Worm (Caenorhabditis elegans) whole organism, early embryonic: ENCODE results near the gene rom-1.

Source experiments
- B0310.2 ChIP-seq: sonication (generic microtip); optimal IDR thresholded peaks from 2 replicates; lab custom pipeline; 2016; ENCODE audit warnings: mild to moderate bottlenecking, missing genetic modification characterization, missing compliant biosample characterization
- F13C5.2 ChIP-seq: sonication (generic microtip); optimal IDR thresholded peaks from 2 replicates; lab custom pipeline; 2017; ENCODE audit warnings: mild to moderate bottlenecking, missing genetic modification characterization, inconsistent platforms, missing compliant biosample characterization
- aly-1 ChIP-seq: sonication (generic microtip); optimal IDR thresholded peaks from 2 replicates; lab custom pipeline; 2016; ENCODE audit warnings: missing genetic modification characterization, missing compliant biosample characterization
- ama-1 ChIP-seq: fragments of 150-350 bp; optimal IDR thresholded peaks from 2 replicates; lab custom pipeline; 2014
- ceh-13 ChIP-seq: fragments of 200-800 bp; sonication (Bioruptor generic); optimal IDR thresholded peaks from 2 replicates; lab custom pipeline; 2018; ENCODE audit warnings: mild to moderate bottlenecking, missing genetic modification characterization, missing compliant biosample characterization
- ceh-36 ChIP-seq: sonication (generic microtip); optimal IDR thresholded peaks from 2 replicates; lab custom pipeline; 2016; ENCODE audit warnings: missing genetic modification characterization, inconsistent platforms, missing compliant biosample characterization
- flt-1 ChIP-seq: fragments of 200-800 bp; sonication (Bioruptor generic); IDR thresholded peaks from 2 replicates; pipeline ENCODE4 v1.3.6; 2022; ENCODE audit warnings: missing genetic modification characterization, missing compliant biosample characterization
- hmbx-1 ChIP-seq: sonication (generic microtip); optimal IDR thresholded peaks from 2 replicates; lab custom pipeline; 2016; ENCODE audit warnings: mild to moderate bottlenecking, missing genetic modification characterization, missing compliant biosample characterization
- hmg-4 ChIP-seq: fragments of 200-800 bp; sonication (Bioruptor generic); optimal IDR thresholded peaks from 2 replicates; lab custom pipeline; 2018; ENCODE audit warnings: mild to moderate bottlenecking, missing genetic modification characterization, missing compliant biosample characterization
- hnd-1 ChIP-seq: sonication (generic microtip); optimal IDR thresholded peaks from 2 replicates; lab custom pipeline; 2016; ENCODE audit warnings: missing genetic modification characterization, missing compliant biosample characterization
- pes-1 ChIP-seq: fragments of 200-800 bp; sonication (Bioruptor generic); IDR thresholded peaks from 2 replicates; pipeline ENCODE4 v1.3.6; 2022; ENCODE audit warnings: missing genetic modification reagents, missing genetic modification characterization, missing compliant biosample characterization
- scrt-1 ChIP-seq: fragments of 200-800 bp; sonication (Bioruptor generic); IDR thresholded peaks from 2 replicates; pipeline ENCODE4 v1.3.6; 2022; ENCODE audit warnings: missing genetic modification characterization, missing compliant biosample characterization
- tbx-11 ChIP-seq: fragments of 200-800 bp; sonication (Bioruptor generic); IDR thresholded peaks from 2 replicates; pipeline ENCODE4 v1.3.6; 2022; ENCODE audit warnings: missing genetic modification characterization, missing compliant biosample characterization
- tbx-37 ChIP-seq: fragments of 200-800 bp; sonication (Bioruptor generic); conservative IDR thresholded peaks from 2 replicates; pipeline ENCODE4 v1.3.6; 2022; ENCODE audit warnings: missing genetic modification reagents, missing genetic modification characterization, missing compliant biosample characterization

ce11 chrIII:4947352-4947751 lies 40.4 kb downstream of the rom-1 start:
- TF ChIP-seq aly-1 (tag; lab: Kevin White, UChicago) (peak; percentile 7), pes-1 (GFP tag; lab: Robert Waterston, UW) (peak; percentile 42; the same call in 1 of the 2 replicates), ama-1 (lab: Kevin White, UChicago) (no peak), scrt-1 (0 out of 2 replicates have a peak, but pooled peaks have one; percentile 63), hmg-4 (GFP tag; lab: Kevin White, UChicago) (peak; percentile 79), hmbx-1 (tag; lab: Kevin White, UChicago) (no peak), tbx-37 (GFP tag; lab: Robert Waterston, UW) (no peak; the same call in 1 of the 2 replicates), flt-1 (GFP tag; lab: Robert Waterston, UW) (no peak; the same call in 1 of the 2 replicates), ceh-36 (tag; lab: Kevin White, UChicago) (peak; percentile 40), F13C5.2 (tag; lab: Kevin White, UChicago) (peak; percentile 58), B0310.2 (tag; lab: Kevin White, UChicago) (peak; percentile 10), ceh-13 (GFP tag; lab: Kevin White, UChicago) (no peak), hnd-1 (tag; lab: Kevin White, UChicago) (peak; percentile 12), tbx-11 (GFP tag; lab: Robert Waterston, UW) (no peak)
